Worm (Caenorhabditis elegans) whole organism, L4 larva: Measurements from ENCODE around the gene wht-7.

Experiments used
- D1046.2 ChIP-seq: fragments of 200-800 bp; sonication (Bioruptor generic); IDR thresholded peaks from 2 replicates; pipeline ENCODE4 v1.3.6; 2022; ENCODE audit warnings: missing genetic modification characterization, missing compliant biosample characterization
- F37D6.2 ChIP-seq: sonication (generic microtip); optimal IDR thresholded peaks from 2 replicates; lab custom pipeline; 2016; ENCODE audit warnings: mild to moderate bottlenecking, missing genetic modification characterization, missing compliant biosample characterization
- F44E2.7 ChIP-seq: fragments of 200-800 bp; sonication (Bioruptor generic); IDR thresholded peaks from 2 replicates; pipeline ENCODE4 v2.1.2; 2022; ENCODE audit warnings: missing genetic modification characterization, missing compliant biosample characterization
- F49E8.2 ChIP-seq: sonication (generic microtip); optimal IDR thresholded peaks from 2 replicates; lab custom pipeline; 2016; ENCODE audit warnings: missing compliant biosample characterization, mild to moderate bottlenecking, missing genetic modification characterization, borderline replicate concordance
- T20F7.1 ChIP-seq: fragments of 200-800 bp; sonication (Bioruptor generic); optimal IDR thresholded peaks from 2 replicates; lab custom pipeline; 2018; ENCODE audit warnings: mild to moderate bottlenecking, missing genetic modification characterization, missing compliant biosample characterization
- Y105C5A.15 ChIP-seq: fragments of 200-800 bp; sonication (Bioruptor generic); IDR thresholded peaks from 2 replicates; pipeline ENCODE4 v1.3.6; 2022; ENCODE audit warnings: missing genetic modification characterization, missing compliant biosample characterization
- Y5F2A.4 ChIP-seq: fragments of 200-800 bp; sonication (Bioruptor generic); optimal IDR thresholded peaks from 2 replicates; lab custom pipeline; 2018; ENCODE audit warnings: mild to moderate bottlenecking, missing genetic modification characterization, missing compliant biosample characterization
- ZK337.2 ChIP-seq: fragments of 200-800 bp; sonication (Bioruptor generic); IDR thresholded peaks from 2 replicates; pipeline ENCODE4 v1.3.6; 2022; ENCODE audit warnings: missing genetic modification reagents, missing genetic modification characterization, missing compliant biosample characterization
- ZK546.5 ChIP-seq, 2 experiments: sonication (generic microtip); optimal IDR thresholded peaks; 2 replicates each; lab custom pipeline; 2017; ENCODE audit warnings: missing biosample characterization in 2 of 2, missing genetic modification characterization in 2 of 2
- aly-2 ChIP-seq: sonication (generic microtip); optimal IDR thresholded peaks from 2 replicates; lab custom pipeline; 2018; ENCODE audit warnings: missing biosample characterization, missing genetic modification characterization
- arid-1 ChIP-seq: fragments of 200-800 bp; sonication (Bioruptor generic); conservative IDR thresholded peaks from 2 replicates; pipeline ENCODE4 v1.3.6; 2022; ENCODE audit warnings: missing genetic modification reagents, missing genetic modification characterization, missing compliant biosample characterization
- ceh-28 ChIP-seq: fragments of 150-350 bp; optimal IDR thresholded peaks from 2 replicates; lab custom pipeline; 2014; ENCODE audit warnings: missing biosample characterization, missing genetic modification reagents, missing genetic modification characterization
- ceh-32 ChIP-seq: sonication (generic microtip); optimal IDR thresholded peaks from 2 replicates; lab custom pipeline; 2016; ENCODE audit warnings: mild to moderate bottlenecking, missing genetic modification characterization, missing compliant biosample characterization; ENCODE audit not compliant: poor library complexity
- ceh-44 ChIP-seq: fragments of 200-800 bp; sonication (Bioruptor generic); IDR thresholded peaks from 2 replicates; pipeline ENCODE4 v1.3.6; 2022; ENCODE audit warnings: missing genetic modification reagents, missing genetic modification characterization, missing compliant biosample characterization
- ces-1 ChIP-seq: fragments of 150-350 bp; sonication (generic microtip); optimal IDR thresholded peaks from 4 replicates; lab custom pipeline; 2014; ENCODE audit warnings: missing biosample characterization, missing genetic modification reagents, missing genetic modification characterization
- daf-12 ChIP-seq: fragments of 150-350 bp; optimal IDR thresholded peaks from 2 replicates; lab custom pipeline; 2014; ENCODE audit warnings: missing biosample characterization, missing genetic modification reagents, missing genetic modification characterization
- daf-16 ChIP-seq, 3 experiments: sonication (generic microtip); optimal IDR thresholded peaks; 2 replicates each; lab custom pipeline; 2016 to 2017; ENCODE audit warnings: missing genetic modification characterization in 3 of 3, missing genetic modification reagents in 3 of 3, mild to moderate bottlenecking in 2 of 3, missing compliant biosample characterization in 2 of 3, missing biosample characterization in 1 of 3, moderate library complexity in 1 of 3
- daf-19 ChIP-seq: fragments of 200-800 bp; sonication (Bioruptor generic); conservative IDR thresholded peaks from 2 replicates; pipeline ENCODE4 v1.3.6; 2022; ENCODE audit warnings: missing genetic modification characterization, missing compliant biosample characterization
- dmd-8 ChIP-seq: fragments of 200-800 bp; sonication (Bioruptor generic); IDR thresholded peaks from 2 replicates; pipeline ENCODE4 v1.3.6; 2022; ENCODE audit warnings: missing genetic modification characterization, missing compliant biosample characterization
- dmd-9 ChIP-seq: fragments of 200-800 bp; sonication (Bioruptor generic); IDR thresholded peaks from 2 replicates; pipeline ENCODE4 v1.3.6; 2022; ENCODE audit warnings: missing genetic modification reagents, missing genetic modification characterization, missing compliant biosample characterization
- duxl-1 ChIP-seq: sonication (generic microtip); optimal IDR thresholded peaks from 2 replicates; lab custom pipeline; 2016; ENCODE audit warnings: mild to moderate bottlenecking, missing genetic modification characterization, moderate library complexity, missing compliant biosample characterization; ENCODE audit not compliant: poor library complexity
- egl-27 ChIP-seq: sonication (generic microtip); optimal IDR thresholded peaks from 3 replicates; lab custom pipeline; 2017; ENCODE audit warnings: missing biosample characterization, missing genetic modification reagents, missing genetic modification characterization
- egl-43 ChIP-seq: fragments of 200-800 bp; sonication (Bioruptor generic); IDR thresholded peaks from 2 replicates; pipeline ENCODE4 v1.3.6; 2022; ENCODE audit warnings: missing genetic modification reagents, missing genetic modification characterization, missing compliant biosample characterization
- hif-1 ChIP-seq, 2 experiments: sonication (generic microtip); optimal IDR thresholded peaks; 2 replicates each; lab custom pipeline; 2016 to 2017; ENCODE audit warnings: missing compliant biosample characterization in 2 of 2, missing genetic modification characterization in 2 of 2, missing genetic modification reagents in 2 of 2, missing genotype in 2 of 2, mild to moderate bottlenecking in 1 of 2
- hlh-30 ChIP-seq: sonication (generic microtip); optimal IDR thresholded peaks from 2 replicates; lab custom pipeline; 2017; ENCODE audit warnings: antibody characterized with exemption, mild to moderate bottlenecking, missing genetic modification characterization, missing compliant biosample characterization; ENCODE audit not compliant: insufficient read depth
- lim-7 ChIP-seq: fragments of 200-800 bp; sonication (Bioruptor generic); IDR thresholded peaks from 2 replicates; pipeline ENCODE4 v1.3.6; 2022; ENCODE audit warnings: missing genetic modification characterization, missing compliant biosample characterization
- lin-39 ChIP-seq: fragments of 150-350 bp; optimal IDR thresholded peaks from 2 replicates; lab custom pipeline; 2014; ENCODE audit warnings: missing biosample characterization, missing genetic modification reagents, missing genetic modification characterization
- mdt-29 ChIP-seq: fragments of 200-800 bp; sonication (Bioruptor generic); IDR thresholded peaks from 2 replicates; pipeline ENCODE4 v1.3.6; 2022; ENCODE audit warnings: missing genetic modification reagents, missing genetic modification characterization, missing compliant biosample characterization
- mxl-3 ChIP-seq: fragments of 200-800 bp; sonication (Bioruptor generic); optimal IDR thresholded peaks from 2 replicates; lab custom pipeline; 2018; ENCODE audit warnings: mild to moderate bottlenecking, missing genetic modification characterization, missing compliant biosample characterization
- nhr-10 ChIP-seq: fragments of 150-350 bp; optimal IDR thresholded peaks from 2 replicates; lab custom pipeline; 2014; ENCODE audit warnings: missing biosample characterization, missing genetic modification characterization
- nhr-111 ChIP-seq: fragments of 200-800 bp; sonication (Bioruptor generic); optimal IDR thresholded peaks from 2 replicates; lab custom pipeline; 2018; ENCODE audit warnings: mild to moderate bottlenecking, missing genetic modification characterization, missing compliant biosample characterization
- nhr-237 ChIP-seq: sonication (generic microtip); optimal IDR thresholded peaks from 2 replicates; lab custom pipeline; 2017; ENCODE audit warnings: missing biosample characterization, missing genetic modification characterization
- nhr-25 ChIP-seq: sonication (generic microtip); optimal IDR thresholded peaks from 2 replicates; lab custom pipeline; 2017; ENCODE audit warnings: missing genetic modification characterization, mild to moderate bottlenecking, missing compliant biosample characterization, antibody characterized with exemption, moderate library complexity, borderline replicate concordance; ENCODE audit not compliant: insufficient read depth
- nhr-28 ChIP-seq: fragments of 150-350 bp; optimal IDR thresholded peaks from 2 replicates; lab custom pipeline; 2014; ENCODE audit warnings: missing biosample characterization, missing genetic modification characterization
- nhr-41 ChIP-seq: fragments of 200-800 bp; sonication (Bioruptor generic); IDR thresholded peaks from 2 replicates; pipeline ENCODE4 v1.3.6; 2022; ENCODE audit warnings: missing genetic modification reagents, missing genetic modification characterization, missing compliant biosample characterization
- nhr-48 ChIP-seq: sonication (generic microtip); optimal IDR thresholded peaks from 2 replicates; lab custom pipeline; 2016; ENCODE audit warnings: mild to moderate bottlenecking, missing genetic modification characterization, missing compliant biosample characterization
- nhr-6 ChIP-seq: fragments of 150-350 bp; optimal IDR thresholded peaks from 2 replicates; lab custom pipeline; 2014; ENCODE audit warnings: missing biosample characterization, missing genetic modification characterization
- nhr-76 ChIP-seq: fragments of 150-350 bp; optimal IDR thresholded peaks from 2 replicates; lab custom pipeline; 2014; ENCODE audit warnings: missing biosample characterization, missing genetic modification characterization
- php-3 ChIP-seq: fragments of 200-800 bp; sonication (Bioruptor generic); IDR thresholded peaks from 2 replicates; pipeline ENCODE4 v1.3.6; 2022; ENCODE audit warnings: missing genetic modification reagents, missing genetic modification characterization, missing compliant biosample characterization
- rbr-2 ChIP-seq: sonication (generic microtip); optimal IDR thresholded peaks from 2 replicates; lab custom pipeline; 2016; ENCODE audit warnings: missing genotype, missing genetic modification characterization, missing compliant biosample characterization
- saeg-2 ChIP-seq: fragments of 200-800 bp; sonication (Bioruptor generic); IDR thresholded peaks from 2 replicates; pipeline ENCODE4 v1.3.6; 2022; ENCODE audit warnings: missing genetic modification reagents, missing genetic modification characterization, missing compliant biosample characterization
- sdz-12 ChIP-seq: fragments of 200-800 bp; sonication (Bioruptor generic); optimal IDR thresholded peaks from 2 replicates; lab custom pipeline; 2018; ENCODE audit warnings: mild to moderate bottlenecking, missing genetic modification characterization, missing compliant biosample characterization
- set-16 ChIP-seq: fragments of 200-800 bp; sonication (Bioruptor generic); IDR thresholded peaks from 2 replicates; pipeline ENCODE4 v1.3.6; 2022; ENCODE audit warnings: missing genetic modification reagents, missing genetic modification characterization, missing compliant biosample characterization
- snpc-1.2 ChIP-seq: fragments of 200-800 bp; sonication (Bioruptor generic); IDR thresholded peaks from 2 replicates; pipeline ENCODE4 v1.3.6; 2022; ENCODE audit warnings: missing genetic modification reagents, missing genetic modification characterization, missing compliant biosample characterization
- snpc-4 ChIP-seq: fragments of 150-350 bp; optimal IDR thresholded peaks from 2 replicates; lab custom pipeline; 2014; ENCODE audit warnings: missing biosample characterization, missing genetic modification characterization
- spr-1 ChIP-seq: sonication (generic microtip); optimal IDR thresholded peaks from 2 replicates; lab custom pipeline; 2016; ENCODE audit warnings: mild to moderate bottlenecking, missing genetic modification characterization, missing compliant biosample characterization
- tag-97 ChIP-seq: fragments of 200-800 bp; sonication (Bioruptor generic); IDR thresholded peaks from 2 replicates; pipeline ENCODE4 v1.3.6; 2022; ENCODE audit warnings: missing genetic modification characterization, missing compliant biosample characterization
- vab-7 ChIP-seq: fragments of 200-800 bp; sonication (Bioruptor generic); IDR thresholded peaks from 2 replicates; pipeline ENCODE4 v1.3.6; 2022; ENCODE audit warnings: missing genetic modification reagents, missing genetic modification characterization, missing compliant biosample characterization
- zag-1 ChIP-seq: fragments of 150-350 bp; optimal IDR thresholded peaks from 2 replicates; lab custom pipeline; 2014; ENCODE audit warnings: missing biosample characterization, missing genetic modification characterization
- ztf-7 ChIP-seq: fragments of 150-350 bp; optimal IDR thresholded peaks from 2 replicates; lab custom pipeline; 2014; ENCODE audit warnings: missing biosample characterization, missing genetic modification characterization

The wht-7 gene

DNA sequence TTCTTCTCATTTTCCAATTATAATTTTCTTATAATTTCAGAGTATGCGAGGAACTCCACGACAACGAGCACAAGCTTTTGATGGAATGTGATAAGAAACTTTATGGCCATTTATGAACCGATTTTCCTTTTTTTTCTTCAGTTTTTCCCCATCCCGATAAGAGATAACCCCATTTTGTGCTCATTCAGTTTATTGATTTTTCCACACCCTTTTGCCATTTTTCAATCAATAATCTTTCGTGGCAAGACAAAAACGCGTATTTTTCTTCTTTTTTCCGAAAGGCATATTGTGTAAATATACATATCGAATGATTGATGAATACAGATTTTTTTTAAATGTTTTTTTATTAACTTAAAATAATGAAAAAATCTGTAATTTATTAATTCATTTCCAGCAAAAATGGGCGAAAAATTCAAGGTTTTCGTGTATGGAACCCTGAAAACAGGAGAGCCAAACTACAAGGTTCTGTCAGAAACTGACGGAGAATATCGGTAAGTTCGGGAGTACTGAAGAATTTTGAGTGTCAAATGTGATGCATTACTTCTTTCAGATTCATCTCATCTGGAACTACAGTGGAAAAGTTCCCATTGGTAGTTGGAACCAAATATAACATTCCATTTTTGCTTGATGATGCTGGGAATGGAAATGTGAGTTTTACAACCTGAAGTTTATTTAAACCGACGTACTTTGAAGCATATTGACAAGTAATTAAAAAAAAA, 15.0 kb upstream of the wht-7 start, which contains the start of gene F42A10.9 (continued):
- TF ChIP-seq set-16 (GFP tag; lab: Robert Waterston, UW): no peak
- TF ChIP-seq T20F7.1: no peak
- no peak for TF ChIP-seq nhr-48
- TF ChIP-seq ceh-32: no peak
- TF ChIP-seq saeg-2 (GFP tag; lab: Robert Waterston, UW): no peak
- TF ChIP-seq ztf-7 (tag; lab: Kevin White, UChicago): no peak
- TF ChIP-seq ZK546.5 (tag; optimal IDR thresholded peaks at IDR 0.05; lab: Kevin White, UChicago): no peak
- TF ChIP-seq daf-12: no peak
- peak; percentile 57 for TF ChIP-seq ceh-28 (tag; lab: Kevin White, UChicago)
- no peak for TF ChIP-seq snpc-4 (tag; lab: Kevin White, UChicago)
- no peak for TF ChIP-seq nhr-111 (GFP tag; lab: Kevin White, UChicago)
- TF ChIP-seq nhr-41: no peak
- TF ChIP-seq nhr-76 (tag; lab: Kevin White, UChicago): no peak
- TF ChIP-seq rbr-2 (tag; lab: Kevin White, UChicago): no peak
- TF ChIP-seq ces-1 (GFP tag; lab: Kevin White, UChicago): no peak
- TF ChIP-seq dmd-8 (GFP tag; lab: Robert Waterston, UW): no peak
- no peak for TF ChIP-seq ceh-44 (GFP tag; lab: Robert Waterston, UW)
- peak; percentile 23; the same call in 1 of the 2 replicates for TF ChIP-seq D1046.2 (GFP tag; lab: Robert Waterston, UW)
- TF ChIP-seq nhr-6: no peak
- TF ChIP-seq mdt-29 (GFP tag; lab: Robert Waterston, UW): no peak
- TF ChIP-seq hif-1 (tag; optimal IDR thresholded peaks at IDR 0.05; lab: Kevin White, UChicago): peak in 1 of 2 experiments; percentile 21
- no peak for TF ChIP-seq Y105C5A.15 (GFP tag; lab: Robert Waterston, UW)
- TF ChIP-seq lim-7 (GFP tag; lab: Robert Waterston, UW): no peak
- TF ChIP-seq zag-1 (tag; lab: Kevin White, UChicago): no peak
- TF ChIP-seq hlh-30 (tag; lab: Kevin White, UChicago): peak; percentile 2
- no peak for TF ChIP-seq snpc-1.2
- TF ChIP-seq vab-7: no peak
- no peak for TF ChIP-seq F37D6.2
- no peak for TF ChIP-seq nhr-25 (tag; lab: Kevin White, UChicago)
- 0 out of 2 replicates have a peak, but pooled peaks have one; percentile 26 for TF ChIP-seq arid-1 (GFP tag; lab: Robert Waterston, UW)
- TF ChIP-seq daf-16 (GFP tag; optimal IDR thresholded peaks at IDR 0.05; lab: Kevin White, UChicago): peak; percentile 5 to 46
- TF ChIP-seq daf-16 (tag; optimal IDR thresholded peaks at IDR 0.05; lab: Kevin White, UChicago): peak; percentile 42
- TF ChIP-seq duxl-1 (tag; lab: Kevin White, UChicago): peak; percentile 41
- no peak for TF ChIP-seq lin-39 (tag; lab: Kevin White, UChicago)
- TF ChIP-seq aly-2 (tag; lab: Kevin White, UChicago): no peak
- no peak for TF ChIP-seq egl-27 (tag; lab: Kevin White, UChicago)
- no peak for TF ChIP-seq spr-1 (tag; lab: Kevin White, UChicago)
- no peak for TF ChIP-seq daf-19 (GFP tag; lab: Robert Waterston, UW)
- peak; percentile 47; the same call in 1 of the 2 replicates for TF ChIP-seq php-3
- no peak for TF ChIP-seq ZK337.2 (GFP tag; lab: Robert Waterston, UW)
- TF ChIP-seq Y5F2A.4 (GFP tag; lab: Kevin White, UChicago): no peak
- TF ChIP-seq egl-43 (GFP tag; lab: Robert Waterston, UW): no peak
- no peak for TF ChIP-seq dmd-9 (GFP tag; lab: Robert Waterston, UW)
- TF ChIP-seq F44E2.7 (GFP tag; lab: Robert Waterston, UW): no peak
- TF ChIP-seq mxl-3: peak; percentile 20
- TF ChIP-seq F49E8.2 (tag; lab: Kevin White, UChicago): no peak
- TF ChIP-seq tag-97 (GFP tag; lab: Robert Waterston, UW): no peak
- TF ChIP-seq nhr-237: no peak
- no peak for TF ChIP-seq nhr-10 (tag; lab: Kevin White, UChicago)
- TF ChIP-seq nhr-28: peak; percentile 5
- TF ChIP-seq sdz-12 (GFP tag; lab: Kevin White, UChicago): no peak
